Fruit fly (Drosophila melanogaster) whole organism, embryonic: ENCODE results near the gene sima.

Source experiments
- Bgb ChIP-seq: fragments of 200-800 bp; sonication (Bioruptor generic); IDR thresholded peaks from 2 replicates; pipeline ENCODE4 v1.3.6; 2022; ENCODE audit warnings: missing biosample characterization, missing genetic modification characterization; ENCODE audit not compliant: partially characterized antibody
- CG10462 ChIP-seq: fragments of 200-800 bp; sonication (Bioruptor generic); optimal IDR thresholded peaks from 2 replicates; lab custom pipeline; 2016; ENCODE audit warnings: missing biosample characterization, missing genetic modification characterization
- CG13894 ChIP-seq: fragments of 200-800 bp; sonication (Bioruptor generic); optimal IDR thresholded peaks from 3 replicates; lab custom pipeline; 2018; ENCODE audit warnings: missing biosample characterization, mild to moderate bottlenecking, missing genetic modification characterization, moderate library complexity
- CG14014 ChIP-seq: fragments of 200-800 bp; sonication (Bioruptor generic); IDR thresholded peaks from 2 replicates; pipeline ENCODE4 v1.3.6; 2022; ENCODE audit warnings: missing biosample characterization, missing genetic modification characterization
- CG14667 ChIP-seq: fragments of 200-800 bp; sonication (Bioruptor generic); IDR thresholded peaks from 2 replicates; pipeline ENCODE4 v1.3.6; 2022; ENCODE audit warnings: missing biosample characterization, missing genetic modification characterization
- CG15011 ChIP-seq: fragments of 200-800 bp; sonication (Bioruptor generic); optimal IDR thresholded peaks from 3 replicates; lab custom pipeline; 2018; ENCODE audit warnings: missing biosample characterization, mild to moderate bottlenecking, missing genetic modification characterization
- CG17361 ChIP-seq: fragments of 200-800 bp; sonication (Bioruptor generic); IDR thresholded peaks from 3 replicates; pipeline ENCODE4 v1.3.6; 2022; ENCODE audit warnings: missing biosample characterization, missing genetic modification characterization
- CG18599 ChIP-seq: fragments of 200-800 bp; sonication (Bioruptor generic); optimal IDR thresholded peaks from 3 replicates; lab custom pipeline; 2017; ENCODE audit warnings: missing biosample characterization, missing genetic modification characterization, mild to moderate bottlenecking, moderate library complexity, missing genetic modification reagents
- CG3065 ChIP-seq: fragments of 200-800 bp; sonication (Bioruptor generic); optimal IDR thresholded peaks from 2 replicates; lab custom pipeline; 2016; ENCODE audit warnings: missing biosample characterization, missing genetic modification characterization
- CG4328 ChIP-seq: fragments of 200-800 bp; sonication (Bioruptor generic); optimal IDR thresholded peaks from 3 replicates; lab custom pipeline; 2017; ENCODE audit warnings: missing biosample characterization, missing genetic modification reagents, missing genetic modification characterization
- CG4424 ChIP-seq: fragments of 200-800 bp; sonication (Bioruptor generic); optimal IDR thresholded peaks from 3 replicates; lab custom pipeline; 2016; ENCODE audit warnings: missing biosample characterization, missing genetic modification characterization
- CG4617 ChIP-seq: fragments of 200-800 bp; sonication (Bioruptor generic); optimal IDR thresholded peaks from 3 replicates; lab custom pipeline; 2016; ENCODE audit warnings: missing biosample characterization, missing genetic modification characterization, borderline replicate concordance
- CG6654 ChIP-seq: fragments of 200-800 bp; sonication (Bioruptor generic); optimal IDR thresholded peaks from 2 replicates; lab custom pipeline; 2017; ENCODE audit warnings: missing biosample characterization, mild to moderate bottlenecking, missing genetic modification characterization
- CG7357 ChIP-seq: fragments of 200-800 bp; sonication (Bioruptor generic); IDR thresholded peaks from 3 replicates; pipeline ENCODE4 v1.3.6; 2022; ENCODE audit warnings: missing biosample characterization, missing genetic modification characterization
- CG7372 ChIP-seq: fragments of 200-800 bp; sonication (Bioruptor generic); IDR thresholded peaks from 2 replicates; pipeline ENCODE4 v1.3.6; 2022; ENCODE audit warnings: missing biosample characterization, missing genetic modification characterization
- CG8290 ChIP-seq, 3 experiments: fragments of 200-800 bp; sonication (Bioruptor generic); optimal IDR thresholded peaks; 2 replicates each; lab custom pipeline; 2016 to 2019; ENCODE audit warnings: missing biosample characterization in 3 of 3, missing genetic modification characterization in 3 of 3, mild to moderate bottlenecking in 2 of 3, moderate library complexity in 1 of 3
- CHES-1-like ChIP-seq: fragments of 200-800 bp; sonication (Bioruptor generic); optimal IDR thresholded peaks from 2 replicates; lab custom pipeline; 2016; ENCODE audit warnings: missing biosample characterization, missing genetic modification characterization
- Dll ChIP-seq: fragments of 200-800 bp; sonication (Bioruptor generic); IDR thresholded peaks from 4 replicates; pipeline ENCODE4 v1.3.6; 2022; ENCODE audit warnings: missing biosample characterization, missing genetic modification characterization; ENCODE audit not compliant: partially characterized antibody
- Dp ChIP-seq: fragments of 200-800 bp; sonication (Bioruptor generic); optimal IDR thresholded peaks from 2 replicates; lab custom pipeline; 2018; ENCODE audit warnings: missing biosample characterization, mild to moderate bottlenecking, missing genetic modification characterization, moderate library complexity
- GATAe ChIP-seq: fragments of 200-800 bp; sonication (Bioruptor generic); conservative IDR thresholded peaks from 2 replicates; pipeline ENCODE4 v1.3.6; 2022; ENCODE audit warnings: missing biosample characterization, missing genetic modification characterization
- HLH4C ChIP-seq: fragments of 200-800 bp; sonication (Bioruptor generic); IDR thresholded peaks from 3 replicates; pipeline ENCODE4 v1.3.6; 2022; ENCODE audit warnings: missing biosample characterization, missing genetic modification characterization; ENCODE audit not compliant: partially characterized antibody
- HmgD ChIP-seq: fragments of 200-800 bp; sonication (Bioruptor generic); optimal IDR thresholded peaks from 3 replicates; lab custom pipeline; 2016; ENCODE audit warnings: missing biosample characterization, missing genetic modification characterization
- Hsf ChIP-seq: fragments of 200-800 bp; sonication (Bioruptor generic); optimal IDR thresholded peaks from 3 replicates; lab custom pipeline; 2016; ENCODE audit warnings: missing biosample characterization, missing genetic modification characterization
- Lpt ChIP-seq: fragments of >200 bp; optimal IDR thresholded peaks from 2 replicates; lab custom pipeline; 2018; ENCODE audit warnings: missing biosample characterization, missing genetic modification characterization
- MTF-1 ChIP-seq: fragments of 200-800 bp; sonication (Bioruptor generic); optimal IDR thresholded peaks from 2 replicates; lab custom pipeline; 2018; ENCODE audit warnings: missing biosample characterization, mild to moderate bottlenecking, missing genetic modification characterization, borderline replicate concordance
- Mes4 ChIP-seq: fragments of 200-800 bp; sonication (Bioruptor generic); optimal IDR thresholded peaks from 2 replicates; lab custom pipeline; 2016; ENCODE audit warnings: missing biosample characterization, missing genetic modification characterization
- NK7.1 ChIP-seq: fragments of 200-800 bp; sonication (Bioruptor generic); optimal IDR thresholded peaks from 3 replicates; lab custom pipeline; 2016; ENCODE audit warnings: missing biosample characterization, missing genetic modification characterization
- Nf-YB ChIP-seq: fragments of 200-800 bp; sonication (Bioruptor generic); optimal IDR thresholded peaks from 3 replicates; lab custom pipeline; 2019; ENCODE audit warnings: missing biosample characterization, mild to moderate bottlenecking, missing genetic modification characterization, moderate library complexity
- NfI ChIP-seq: fragments of 200-800 bp; sonication (Bioruptor generic); optimal IDR thresholded peaks from 3 replicates; lab custom pipeline; 2018; ENCODE audit warnings: missing biosample characterization, mild to moderate bottlenecking, missing genetic modification characterization, moderate library complexity
- Sry-β ChIP-seq: fragments of 200-800 bp; sonication (Bioruptor generic); optimal IDR thresholded peaks from 2 replicates; lab custom pipeline; 2018; ENCODE audit warnings: missing biosample characterization, mild to moderate bottlenecking, missing genetic modification characterization, moderate library complexity
- Vsx1 ChIP-seq: fragments of 200-800 bp; sonication (Bioruptor generic); optimal IDR thresholded peaks from 2 replicates; lab custom pipeline; 2017; ENCODE audit warnings: missing biosample characterization, mild to moderate bottlenecking, missing genetic modification characterization, missing genetic modification reagents
- cad ChIP-seq: fragments of >200 bp; optimal IDR thresholded peaks from 2 replicates; lab custom pipeline; 2017; ENCODE audit warnings: missing biosample characterization, missing genetic modification characterization
- crc ChIP-seq: fragments of 200-800 bp; sonication (Bioruptor generic); optimal IDR thresholded peaks from 2 replicates; lab custom pipeline; 2016; ENCODE audit warnings: missing biosample characterization, missing genetic modification characterization
- dm ChIP-seq: fragments of 200-800 bp; sonication (Bioruptor generic); optimal IDR thresholded peaks from 3 replicates; lab custom pipeline; 2016; ENCODE audit warnings: missing biosample characterization, missing genetic modification characterization
- fd64A ChIP-seq: fragments of 200-800 bp; sonication (Bioruptor generic); optimal IDR thresholded peaks from 3 replicates; lab custom pipeline; 2018; ENCODE audit warnings: missing biosample characterization, mild to moderate bottlenecking, missing genetic modification characterization
- fd96Cb ChIP-seq: fragments of 200-800 bp; sonication (Bioruptor generic); optimal IDR thresholded peaks from 2 replicates; lab custom pipeline; 2018; ENCODE audit warnings: missing biosample characterization, mild to moderate bottlenecking, missing genetic modification characterization, moderate library complexity
- fru ChIP-seq: fragments of >200 bp; optimal IDR thresholded peaks from 2 replicates; lab custom pipeline; 2017
- gcm2 ChIP-seq: fragments of 200-800 bp; sonication (Bioruptor generic); optimal IDR thresholded peaks from 2 replicates; lab custom pipeline; 2016; ENCODE audit warnings: missing biosample characterization, missing genetic modification characterization
- gem ChIP-seq: fragments of 200-800 bp; sonication (Bioruptor generic); optimal IDR thresholded peaks from 2 replicates; lab custom pipeline; 2019; ENCODE audit warnings: missing biosample characterization, mild to moderate bottlenecking, missing genetic modification characterization, moderate library complexity
- kni ChIP-seq: fragments of 200-800 bp; sonication (Bioruptor generic); optimal IDR thresholded peaks from 3 replicates; lab custom pipeline; 2017; ENCODE audit warnings: mild to moderate bottlenecking, missing biosample characterization, missing genetic modification reagents, missing genetic modification characterization
- org-1 ChIP-seq: fragments of 200-800 bp; sonication (Bioruptor generic); optimal IDR thresholded peaks from 2 replicates; lab custom pipeline; 2017; ENCODE audit warnings: missing biosample characterization, missing genetic modification characterization
- peb ChIP-seq: fragments of 200-800 bp; sonication (Bioruptor generic); IDR thresholded peaks from 2 replicates; pipeline ENCODE4 v1.3.6; 2022; ENCODE audit warnings: missing biosample characterization, missing genetic modification characterization
- pros ChIP-seq: fragments of 200-800 bp; sonication (Bioruptor generic); optimal IDR thresholded peaks from 3 replicates; lab custom pipeline; 2019; ENCODE audit warnings: missing biosample characterization, mild to moderate bottlenecking, missing genetic modification characterization, moderate library complexity
- psq ChIP-seq: fragments of 200-800 bp; sonication (Bioruptor generic); optimal IDR thresholded peaks from 2 replicates; lab custom pipeline; 2017; ENCODE audit warnings: missing biosample characterization, missing genetic modification characterization
- pum ChIP-seq: fragments of 200-800 bp; sonication (Bioruptor generic); optimal IDR thresholded peaks from 2 replicates; lab custom pipeline; 2016; ENCODE audit warnings: missing biosample characterization, missing genetic modification characterization
- ranshi ChIP-seq: fragments of 200-800 bp; sonication (Bioruptor generic); IDR thresholded peaks from 2 replicates; pipeline ENCODE4 v1.3.6; 2022; ENCODE audit warnings: missing biosample characterization, missing genetic modification characterization
- sc ChIP-seq, 3 experiments: fragments of >200 bp in 2 of 3; fragments of 200-800 bp in 1 of 3; sonication (Bioruptor generic) in 1 of 3; optimal IDR thresholded peaks; 2 replicates in 2 of 3; 3 replicates in 1 of 3; lab custom pipeline; 2017; ENCODE audit warnings: mild to moderate bottlenecking in 1 of 3, missing biosample characterization in 1 of 3, missing genetic modification characterization in 1 of 3, missing genetic modification reagents in 1 of 3
- unpg ChIP-seq: fragments of 200-800 bp; sonication (Bioruptor generic); optimal IDR thresholded peaks from 3 replicates; lab custom pipeline; 2018; ENCODE audit warnings: missing biosample characterization, mild to moderate bottlenecking, missing genetic modification characterization, moderate library complexity
- wdn ChIP-seq: fragments of 200-800 bp; sonication (Bioruptor generic); IDR thresholded peaks from 2 replicates; pipeline ENCODE4 v1.3.6; 2022; ENCODE audit warnings: missing biosample characterization, missing genetic modification characterization
- wek ChIP-seq: fragments of 200-800 bp; sonication (Bioruptor generic); optimal IDR thresholded peaks from 3 replicates; lab custom pipeline; 2018; ENCODE audit warnings: missing biosample characterization, mild to moderate bottlenecking, missing genetic modification characterization, moderate library complexity

sima gene

dm6 chr3R:30061154-30061482 is 3.0 kb downstream of the sima start (continued):
- no peak for TF ChIP-seq GATAe
- peak; percentile 5 for TF ChIP-seq psq (GFP tag; lab: Kevin White, UChicago)
- TF ChIP-seq NK7.1 (GFP tag; lab: Kevin White, UChicago) = peak; percentile 82
- TF ChIP-seq unpg (GFP tag; lab: Kevin White, UChicago) = peak; percentile 92
- TF ChIP-seq MTF-1 (GFP tag; lab: Kevin White, UChicago) = peak; percentile 77
- peak; percentile 89 for TF ChIP-seq CG18599 (GFP tag; lab: Kevin White, UChicago)
- TF ChIP-seq cad (GFP tag; lab: Kevin White, UChicago) = no peak
- TF ChIP-seq Lpt (GFP tag; lab: Kevin White, UChicago) = no peak
- TF ChIP-seq CG8290 (GFP tag; optimal IDR thresholded peaks at IDR 0.05; lab: Kevin White, UChicago) = peak; percentile 85
- peak in 1 of 2 experiments; percentile 77 for TF ChIP-seq CG8290 (tag; optimal IDR thresholded peaks at IDR 0.05; lab: Kevin White, UChicago)
- peak; percentile 61 for TF ChIP-seq wek
- TF ChIP-seq pum (GFP tag; lab: Kevin White, UChicago) = peak; percentile 89
- TF ChIP-seq fd64A = peak; percentile 84
- peak; percentile 24 for TF ChIP-seq CG4617 (GFP tag; lab: Kevin White, UChicago)
- TF ChIP-seq crc (GFP tag; lab: Kevin White, UChicago) = peak; percentile 82
- no peak for TF ChIP-seq sc (optimal IDR thresholded peaks at IDR 0.05; lab: Kevin White, UChicago)
- peak; percentile 53 for TF ChIP-seq sc (GFP tag; optimal IDR thresholded peaks at IDR 0.05; lab: Kevin White, UChicago)
- TF ChIP-seq CG7372 (GFP tag; lab: Robert Waterston, UW) = peak; percentile 76
- peak; percentile 59 for TF ChIP-seq Sry-β (GFP tag; lab: Kevin White, UChicago)
- TF ChIP-seq CG4424 = peak; percentile 93
- TF ChIP-seq HLH4C (GFP tag; lab: Robert Waterston, UW) = no peak
- peak; percentile 78 for TF ChIP-seq CG7357 (GFP tag; lab: Robert Waterston, UW)
- peak; percentile 47 for TF ChIP-seq Vsx1 (GFP tag; lab: Kevin White, UChicago)
- TF ChIP-seq CG10462 = peak; percentile 60
- peak; percentile 93 for TF ChIP-seq gem (tag; lab: Kevin White, UChicago)
- TF ChIP-seq Mes4 = peak; percentile 64
- peak; percentile 88 for TF ChIP-seq CG14667 (GFP tag; lab: Robert Waterston, UW)
- peak; percentile 43 for TF ChIP-seq Nf-YB (GFP tag; lab: Kevin White, UChicago)
- TF ChIP-seq CG14014 (GFP tag; lab: Robert Waterston, UW) = peak; percentile 92
- TF ChIP-seq gcm2 (GFP tag; lab: Kevin White, UChicago) = peak; percentile 19
- peak; percentile 87 for TF ChIP-seq peb (GFP tag; lab: Robert Waterston, UW)
- peak; percentile 63 for TF ChIP-seq pros (GFP tag; lab: Kevin White, UChicago)
- TF ChIP-seq wdn (GFP tag; lab: Robert Waterston, UW) = peak; percentile 73; the same call in 1 of the 2 replicates
- TF ChIP-seq Dp (GFP tag; lab: Kevin White, UChicago) = no peak
- peak; percentile 58 for TF ChIP-seq HmgD (GFP tag; lab: Kevin White, UChicago)
- peak; percentile 92 for TF ChIP-seq ranshi
- TF ChIP-seq dm (GFP tag; lab: Kevin White, UChicago) = peak; percentile 42
- no peak for TF ChIP-seq fru
- TF ChIP-seq CG17361 (GFP tag; lab: Robert Waterston, UW) = peak; percentile 78
- TF ChIP-seq CG13894 (tag; lab: Kevin White, UChicago) = no peak
- peak; percentile 81 for TF ChIP-seq Hsf (GFP tag; lab: Kevin White, UChicago)
- peak; percentile 68 for TF ChIP-seq CG15011 (GFP tag; lab: Kevin White, UChicago)
- TF ChIP-seq CG4328 = peak; percentile 62
- TF ChIP-seq CG6654 = peak; percentile 68
- no peak for TF ChIP-seq Dll (GFP tag; lab: Robert Waterston, UW)
- TF ChIP-seq kni (GFP tag; lab: Kevin White, UChicago) = peak; percentile 49
- peak; percentile 74 for TF ChIP-seq org-1 (GFP tag; lab: Kevin White, UChicago)
- TF ChIP-seq Bgb (GFP tag; lab: Robert Waterston, UW) = no peak
- peak; percentile 94 for TF ChIP-seq fd96Cb
- TF ChIP-seq NfI (GFP tag; lab: Kevin White, UChicago) = peak; percentile 52
- TF ChIP-seq CHES-1-like (GFP tag; lab: Kevin White, UChicago) = peak; percentile 43
- TF ChIP-seq CG3065 (GFP tag; lab: Kevin White, UChicago) = peak; percentile 28
